Fruit fly (Drosophila melanogaster): ENCODE results near the gene Arp3.
A peak's percentile ranks its signal among the peaks of the same experiment; 100 is the strongest.

Gene Arp3

DNA sequence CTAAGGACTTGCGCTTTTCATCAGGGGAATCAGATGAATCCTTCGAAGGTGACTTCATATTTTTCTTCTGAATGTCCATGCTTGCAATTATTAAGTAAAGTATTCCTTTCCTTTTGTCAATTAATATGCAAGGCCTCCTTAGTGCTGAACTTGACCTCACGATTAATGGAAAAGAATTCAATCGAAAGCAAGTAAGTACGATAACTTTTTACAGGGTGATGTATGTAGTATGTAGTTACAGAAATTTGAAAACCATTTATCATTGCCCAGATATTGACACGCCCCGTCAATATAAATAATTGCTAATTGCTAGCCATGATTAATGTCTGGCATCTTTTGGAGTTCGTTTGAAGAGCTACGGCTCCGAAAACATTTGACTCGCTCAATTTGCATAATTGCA lies 45.8 kb downstream of the Arp3 start, which contains the start of gene CG42591:
TSS of gene CG42591 (minus strand) at position 101 of the 400 bp plus-strand sequence.
- TF ChIP-seq Hr78 (GFP tag; optimal IDR thresholded peaks at IDR 0.05) (no peak), Sp1 (GFP tag; optimal IDR thresholded peaks at IDR 0.05) (no peak), sage (GFP tag; optimal IDR thresholded peaks at IDR 0.05) (no peak), CG32264 (GFP tag; optimal IDR thresholded peaks at IDR 0.05) (no peak), Abd-B (GFP tag; optimal IDR thresholded peaks at IDR 0.05) (no peak), HLH106 (tag; optimal IDR thresholded peaks at IDR 0.05) (no peak), GATAd (GFP tag; optimal IDR thresholded peaks at IDR 0.05) (no peak), dl (GFP tag; optimal IDR thresholded peaks at IDR 0.05; ENCODE audit: insufficient read depth in 1 of 2, partially characterized antibody in 2 of 2) (no peak), tai (GFP tag; optimal IDR thresholded peaks at IDR 0.05) (no peak), Myc (optimal IDR thresholded peaks at IDR 0.05) (no peak), jim (GFP tag; optimal IDR thresholded peaks at IDR 0.05) (no peak), brk (GFP tag; optimal IDR thresholded peaks at IDR 0.05) (no peak), N (GFP tag; optimal IDR thresholded peaks at IDR 0.05) (no peak), woc (GFP tag; optimal IDR thresholded peaks at IDR 0.05) (no peak), br (GFP tag; optimal IDR thresholded peaks at IDR 0.05) (no peak), Hr83 (GFP tag; optimal IDR thresholded peaks at IDR 0.05; ENCODE audit: poor library complexity, severe bottlenecking) (no peak)

dm6 chr3L:8069167-8069566 lies 46.5 kb downstream of the Arp3 start, which contains the start of gene CG42590:
Gene CG42590, minus strand, starts transcription at chr3L:8069267.
- TF ChIP-seq br (GFP tag; optimal IDR thresholded peaks at IDR 0.05) (no peak), Hnf4 (GFP tag; optimal IDR thresholded peaks at IDR 0.05) (no peak), HLH106 (tag; optimal IDR thresholded peaks at IDR 0.05) (no peak), Rel (GFP tag; optimal IDR thresholded peaks at IDR 0.05) (no peak), Rel (tag; optimal IDR thresholded peaks at IDR 0.05) (no peak), Jra (GFP tag; optimal IDR thresholded peaks at IDR 0.05) (no peak), h (GFP tag; optimal IDR thresholded peaks at IDR 0.05) (no peak), Hr83 (GFP tag; optimal IDR thresholded peaks at IDR 0.05; ENCODE audit: poor library complexity, severe bottlenecking) (no peak), fru (GFP tag; optimal IDR thresholded peaks at IDR 0.05) (no peak), pan (optimal IDR thresholded peaks at IDR 0.05) (no peak), CG32264 (GFP tag; optimal IDR thresholded peaks at IDR 0.05) (no peak), brk (GFP tag; optimal IDR thresholded peaks at IDR 0.05) (no peak), N (GFP tag; optimal IDR thresholded peaks at IDR 0.05) (no peak), usp (GFP tag; optimal IDR thresholded peaks at IDR 0.05) (no peak)

dm6 chr3L:8068061-8068460 lies 47.6 kb downstream of the Arp3 start:
- TF ChIP-seq rgr (GFP tag; optimal IDR thresholded peaks at IDR 0.05) (no peak), fru (GFP tag; optimal IDR thresholded peaks at IDR 0.05) (no peak), Abd-B (GFP tag; optimal IDR thresholded peaks at IDR 0.05) (no peak)

DNA sequence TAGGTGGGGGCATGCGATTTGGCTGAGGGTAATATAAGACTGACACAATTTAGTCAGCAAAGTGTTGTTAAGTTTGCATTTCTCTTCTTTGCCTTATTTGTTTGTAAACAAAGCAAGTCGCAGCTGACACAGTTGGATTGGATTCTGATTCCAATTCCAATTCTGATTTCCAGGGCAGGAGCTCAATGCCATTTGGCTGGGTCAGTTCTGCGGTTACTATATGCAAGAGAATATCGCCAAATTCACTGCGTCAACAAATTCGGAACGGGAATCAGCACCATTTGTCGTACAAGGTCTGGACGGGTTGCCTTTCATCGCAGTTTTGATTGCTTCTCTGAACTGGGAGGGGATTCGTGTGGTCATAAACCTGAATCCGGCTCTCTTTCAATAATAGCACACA lies 48.2 kb downstream of the Arp3 start:
- TF ChIP-seq brk (GFP tag; optimal IDR thresholded peaks at IDR 0.05), result no peak
- no peak for TF ChIP-seq Rel (GFP tag; optimal IDR thresholded peaks at IDR 0.05)
- no peak for TF ChIP-seq Rel (tag; optimal IDR thresholded peaks at IDR 0.05)
- TF ChIP-seq Hnf4 (GFP tag; optimal IDR thresholded peaks at IDR 0.05), result no peak
- no peak for TF ChIP-seq lola (GFP tag; optimal IDR thresholded peaks at IDR 0.05)
- TF ChIP-seq Myc (optimal IDR thresholded peaks at IDR 0.05), result no peak
- TF ChIP-seq br (GFP tag; optimal IDR thresholded peaks at IDR 0.05), result no peak
- no peak for TF ChIP-seq OdsH (GFP tag; optimal IDR thresholded peaks at IDR 0.05)
- TF ChIP-seq h (GFP tag; optimal IDR thresholded peaks at IDR 0.05), result no peak

- TF ChIP-seq ey (GFP tag; optimal IDR thresholded peaks at IDR 0.05), result no peak
- TF ChIP-seq foxo (GFP tag; optimal IDR thresholded peaks at IDR 0.05), result no peak
- no peak for TF ChIP-seq Sp1 (GFP tag; optimal IDR thresholded peaks at IDR 0.05)
- no peak for TF ChIP-seq CG9705 (GFP tag; optimal IDR thresholded peaks at IDR 0.05)
- TF ChIP-seq tai (GFP tag; optimal IDR thresholded peaks at IDR 0.05), result no peak
- TF ChIP-seq Vsx2 (GFP tag; optimal IDR thresholded peaks at IDR 0.05; ENCODE audit: partially characterized antibody), result peak; percentile 7
- TF ChIP-seq Myc (optimal IDR thresholded peaks at IDR 0.05), result peak; percentile 12
- TF ChIP-seq OdsH (GFP tag; optimal IDR thresholded peaks at IDR 0.05), result no peak
- peak; percentile 2 for TF ChIP-seq Dif (GFP tag; optimal IDR thresholded peaks at IDR 0.05; ENCODE audit: partially characterized antibody)
- TF ChIP-seq Jra (GFP tag; optimal IDR thresholded peaks at IDR 0.05), result no peak
- TF ChIP-seq dl (GFP tag; optimal IDR thresholded peaks at IDR 0.05; ENCODE audit: insufficient read depth in 1 of 2, partially characterized antibody in 2 of 2), result no peak
- TF ChIP-seq Dfd (GFP tag; optimal IDR thresholded peaks at IDR 0.05), result no peak
These were observed 49.9 kb downstream of the Arp3 start for dm6 chr3L:8065575-8066410.
